Fruit fly (Drosophila melanogaster) whole organism: Measurements from ENCODE around the gene CG13457.
A peak's percentile ranks its signal among the peaks of the same experiment; 100 is the strongest.

ENCODE experiments used
- CG8478 ChIP-seq: fragments of >200 bp; optimal IDR thresholded peaks from 2 replicates; lab custom pipeline; 2018; ENCODE audit warnings: inconsistent platforms
- pan ChIP-seq: fragments of >200 bp; optimal IDR thresholded peaks from 2 replicates; lab custom pipeline; 2017
- usp ChIP-seq: fragments of >200 bp; optimal IDR thresholded peaks from 2 replicates; lab custom pipeline; 2017; ENCODE audit warnings: missing biosample characterization, missing genetic modification characterization, mixed read lengths

DNA sequence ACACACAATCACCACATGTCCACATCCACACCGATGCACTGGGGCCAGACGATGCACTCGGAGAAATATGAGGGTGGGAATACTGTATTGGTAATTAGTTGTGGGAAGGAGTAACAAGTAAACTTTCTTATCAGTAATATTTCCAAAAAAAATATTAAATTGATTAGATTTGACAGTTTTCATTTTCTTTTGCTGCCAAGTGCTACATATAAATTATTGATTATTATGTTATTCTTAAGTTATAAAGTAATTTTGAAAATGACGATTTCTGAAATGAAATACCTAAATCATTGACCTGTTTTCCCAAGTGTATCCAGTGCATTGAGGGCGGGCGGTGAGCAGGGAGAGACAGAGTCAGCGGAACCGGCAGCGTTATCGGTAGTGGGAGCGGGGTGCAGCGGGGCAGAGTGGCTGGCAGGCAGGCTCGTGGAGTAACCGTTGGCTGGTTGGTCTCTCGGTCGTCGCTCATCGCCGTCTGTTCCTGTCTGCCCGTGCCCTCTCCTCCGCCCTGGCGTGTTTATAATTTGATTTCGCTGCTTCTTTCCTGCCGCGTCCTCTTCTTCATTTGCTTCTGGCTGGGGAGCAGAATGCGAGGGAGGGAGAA is 23.3 kb downstream of the CG13457 start:
- TF ChIP-seq usp (GFP tag; lab: Kevin White, UChicago) (no peak), pan (lab: Kevin White, UChicago) (peak; percentile 53), CG8478 (lab: Kevin White, UChicago) (no peak)
